Fruit fly (Drosophila melanogaster): Measurements from ENCODE around the gene Ntf-2.

Gene Ntf-2

DNA sequence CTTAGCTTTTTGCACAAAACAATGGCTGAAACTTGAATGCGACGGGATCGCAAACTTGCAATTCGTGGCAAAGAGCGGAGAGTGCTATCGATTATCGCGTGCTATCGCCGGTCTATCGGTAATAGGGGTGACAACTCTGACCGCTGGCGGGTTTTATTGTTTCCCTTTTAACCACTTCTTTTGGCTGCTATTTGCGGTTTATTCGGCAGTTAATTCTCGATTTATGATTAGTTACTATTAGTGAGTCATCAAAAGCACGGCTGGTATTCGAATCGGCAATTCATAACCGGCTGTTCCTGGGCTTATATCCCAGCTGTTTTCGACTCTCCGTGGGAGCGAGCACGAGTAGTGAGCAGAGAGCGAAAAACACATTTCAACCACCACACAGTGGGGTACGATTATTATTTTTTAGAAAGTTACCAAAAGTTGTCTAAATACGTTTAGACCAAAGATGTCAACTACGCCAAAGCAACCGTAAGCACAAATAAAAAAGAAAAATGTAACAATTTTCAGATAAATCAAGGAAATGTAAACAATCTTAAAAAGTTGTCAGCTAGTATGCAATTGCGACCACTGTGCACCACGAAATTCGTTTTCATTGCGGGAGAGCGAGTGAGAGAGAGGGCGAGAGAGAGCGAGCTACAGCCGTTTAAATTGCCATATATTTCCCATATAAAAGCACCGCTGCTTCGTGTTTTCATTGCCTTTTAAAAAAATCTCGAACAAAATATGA lies 18.7 kb downstream of the Ntf-2 start, which contains the start of the genes Stt3A and bves:
Gene Stt3A (minus strand): TSS at position 89 of the 733 bp plus-strand sequence.
Gene bves (plus strand): TSS at position 115 of the 733 bp plus-strand sequence.
- TF ChIP-seq Pif1A (GFP tag; optimal IDR thresholded peaks at IDR 0.05) = peak; percentile 99
- TF ChIP-seq CG32121 (GFP tag; IDR thresholded peaks at IDR 0.05) = peak; percentile 97
- TF ChIP-seq gl (tag; optimal IDR thresholded peaks at IDR 0.05) = peak; percentile 97
- TF ChIP-seq CG15710 (tag; optimal IDR thresholded peaks at IDR 0.05) = peak; percentile 97
- TF ChIP-seq CG13204 (GFP tag; optimal IDR thresholded peaks at IDR 0.05) = peak; percentile 96
- TF ChIP-seq CG8301 (tag; optimal IDR thresholded peaks at IDR 0.05) = peak; percentile 98
- peak; percentile 99 for TF ChIP-seq Pif1B (GFP tag; optimal IDR thresholded peaks at IDR 0.05)
- TF ChIP-seq CG4496 (GFP tag; IDR thresholded peaks at IDR 0.05) = peak; percentile 99
- TF ChIP-seq rn (GFP tag; IDR thresholded peaks at IDR 0.05) = peak; percentile 86
- peak; percentile 97 for TF ChIP-seq Ets98B (GFP tag; IDR thresholded peaks at IDR 0.05)
- peak; percentile 76 for TF ChIP-seq CG10348 (GFP tag; IDR thresholded peaks at IDR 0.05)
- peak; percentile 97 for TF ChIP-seq CG9948 (tag; optimal IDR thresholded peaks at IDR 0.05)
- TF ChIP-seq CG14655 (GFP tag; optimal IDR thresholded peaks at IDR 0.05) = peak; percentile 98
- peak; percentile 71 for TF ChIP-seq EcR (GFP tag; optimal IDR thresholded peaks at IDR 0.05)
- TF ChIP-seq fd96Ca (GFP tag; IDR thresholded peaks at IDR 0.05) = peak; percentile 98
- peak; percentile 99 for TF ChIP-seq Snoo (tag; optimal IDR thresholded peaks at IDR 0.05)
- TF ChIP-seq D1 (tag; optimal IDR thresholded peaks at IDR 0.05) = peak; percentile 93
- peak; percentile 98 for TF ChIP-seq CG34367 (tag; optimal IDR thresholded peaks at IDR 0.05)
- peak; percentile 98 for TF ChIP-seq CG12605 (GFP tag; IDR thresholded peaks at IDR 0.05)
- TF ChIP-seq CG8159 (tag; optimal IDR thresholded peaks at IDR 0.05) = peak; percentile 97
- TF ChIP-seq CG17806 (tag; optimal IDR thresholded peaks at IDR 0.05) = peak; percentile 98

dm6 chrX:21054963-21055480 lies 19.8 kb downstream of the Ntf-2 start:
- peak; percentile 74; the same call in 2 of the 3 replicates for TF ChIP-seq fd96Ca (GFP tag; IDR thresholded peaks at IDR 0.05)
- no peak for TF ChIP-seq CG17806 (tag; optimal IDR thresholded peaks at IDR 0.05)
- no peak for TF ChIP-seq D1 (tag; optimal IDR thresholded peaks at IDR 0.05)
- TF ChIP-seq CG14655 (GFP tag; optimal IDR thresholded peaks at IDR 0.05) = peak; percentile 36
- TF ChIP-seq CG12605 (GFP tag; IDR thresholded peaks at IDR 0.05) = peak; percentile 58; the same call in 1 of the 2 replicates
- no peak for TF ChIP-seq rn (GFP tag; IDR thresholded peaks at IDR 0.05)
- TF ChIP-seq CG9948 (tag; optimal IDR thresholded peaks at IDR 0.05) = no peak
- TF ChIP-seq Ets98B (GFP tag; IDR thresholded peaks at IDR 0.05) = peak; percentile 61
- peak; percentile 22 for TF ChIP-seq CG8301 (tag; optimal IDR thresholded peaks at IDR 0.05)
- no peak for TF ChIP-seq CG34367 (tag; optimal IDR thresholded peaks at IDR 0.05)
- peak; percentile 50; the same call in 2 of the 3 replicates for TF ChIP-seq CG4496 (GFP tag; IDR thresholded peaks at IDR 0.05)
- peak; percentile 21 for TF ChIP-seq CG15710 (tag; optimal IDR thresholded peaks at IDR 0.05)
- TF ChIP-seq CG10348 (GFP tag; IDR thresholded peaks at IDR 0.05) = no peak
- peak; percentile 58; the same call in 1 of the 2 replicates for TF ChIP-seq CG32121 (GFP tag; IDR thresholded peaks at IDR 0.05)
- TF ChIP-seq CG13204 (GFP tag; optimal IDR thresholded peaks at IDR 0.05) = peak; percentile 69
- TF ChIP-seq Snoo (tag; optimal IDR thresholded peaks at IDR 0.05) = no peak
- no peak for TF ChIP-seq CG8159 (tag; optimal IDR thresholded peaks at IDR 0.05)
- peak; percentile 64 for TF ChIP-seq EcR (GFP tag; optimal IDR thresholded peaks at IDR 0.05)
- TF ChIP-seq gl (tag; optimal IDR thresholded peaks at IDR 0.05) = peak; percentile 51
- TF ChIP-seq Pif1B (GFP tag; optimal IDR thresholded peaks at IDR 0.05) = no peak
- no peak for TF ChIP-seq Pif1A (GFP tag; optimal IDR thresholded peaks at IDR 0.05)

DNA sequence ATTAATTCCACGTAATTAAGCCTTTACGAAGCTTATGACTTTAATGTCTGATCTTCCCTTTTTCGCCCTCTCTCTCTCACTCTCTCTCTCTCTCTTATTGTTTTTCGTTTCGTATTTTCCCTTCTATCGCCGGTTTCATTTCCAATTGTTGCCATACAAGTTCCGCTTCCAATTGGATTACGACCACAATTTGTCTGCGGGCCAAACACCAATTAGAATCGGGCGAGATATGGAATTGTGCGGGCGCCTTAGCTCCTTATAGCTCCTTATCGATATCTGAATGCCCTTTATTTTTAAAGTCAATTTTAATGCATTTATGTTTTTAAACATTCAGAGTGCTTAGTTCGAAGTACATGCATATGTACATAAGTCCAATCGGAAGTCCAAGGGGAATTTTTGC lies 21.5 kb downstream of the Ntf-2 start:
- TF ChIP-seq Snoo (tag; optimal IDR thresholded peaks at IDR 0.05) = no peak
- TF ChIP-seq CG10348 (GFP tag; IDR thresholded peaks at IDR 0.05) = no peak
- TF ChIP-seq fd96Ca (GFP tag; IDR thresholded peaks at IDR 0.05) = no peak
- no peak for TF ChIP-seq gl (tag; optimal IDR thresholded peaks at IDR 0.05)
- no peak for TF ChIP-seq rn (GFP tag; IDR thresholded peaks at IDR 0.05)
- TF ChIP-seq CG32121 (GFP tag; IDR thresholded peaks at IDR 0.05) = no peak
- no peak for TF ChIP-seq CG8159 (tag; optimal IDR thresholded peaks at IDR 0.05)
- no peak for TF ChIP-seq CG34367 (tag; optimal IDR thresholded peaks at IDR 0.05)
- no peak for TF ChIP-seq EcR (GFP tag; optimal IDR thresholded peaks at IDR 0.05)
- no peak for TF ChIP-seq Pif1B (GFP tag; optimal IDR thresholded peaks at IDR 0.05)
- no peak for TF ChIP-seq CG12605 (GFP tag; IDR thresholded peaks at IDR 0.05)
- TF ChIP-seq CG4496 (GFP tag; IDR thresholded peaks at IDR 0.05) = no peak
- TF ChIP-seq Pif1A (GFP tag; optimal IDR thresholded peaks at IDR 0.05) = no peak
- TF ChIP-seq CG15710 (tag; optimal IDR thresholded peaks at IDR 0.05) = no peak

DNA sequence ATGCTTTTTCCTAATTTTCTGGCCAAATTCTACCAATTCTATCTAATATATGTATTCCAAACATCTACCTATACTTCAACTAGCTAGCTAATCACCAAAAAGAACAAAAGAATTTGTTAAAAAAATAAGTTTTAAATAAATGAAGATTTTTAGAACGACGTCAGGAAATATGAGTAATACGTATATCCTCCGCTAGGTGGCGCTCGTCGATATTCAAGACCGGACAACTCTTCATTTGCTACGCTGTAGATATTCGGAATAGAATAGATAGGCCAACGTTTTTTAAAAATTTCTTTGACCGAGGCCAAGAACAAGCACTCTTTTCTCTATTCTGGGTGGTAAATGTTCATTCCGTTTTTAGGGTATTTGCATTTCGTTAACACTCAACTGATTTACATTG lies 23.2 kb downstream of the Ntf-2 start:
- TF ChIP-seq Ets98B (GFP tag; IDR thresholded peaks at IDR 0.05) (no peak), Snoo (tag; optimal IDR thresholded peaks at IDR 0.05) (no peak), CG12605 (GFP tag; IDR thresholded peaks at IDR 0.05) (no peak), CG8159 (tag; optimal IDR thresholded peaks at IDR 0.05) (no peak), CG10348 (GFP tag; IDR thresholded peaks at IDR 0.05) (no peak), EcR (GFP tag; optimal IDR thresholded peaks at IDR 0.05) (no peak), CG14655 (GFP tag; optimal IDR thresholded peaks at IDR 0.05) (no peak), CG17806 (tag; optimal IDR thresholded peaks at IDR 0.05) (no peak), Pif1B (GFP tag; optimal IDR thresholded peaks at IDR 0.05) (no peak), D1 (tag; optimal IDR thresholded peaks at IDR 0.05) (no peak), CG34367 (tag; optimal IDR thresholded peaks at IDR 0.05) (no peak), fd96Ca (GFP tag; IDR thresholded peaks at IDR 0.05) (no peak), CG4496 (GFP tag; IDR thresholded peaks at IDR 0.05) (no peak)

DNA sequence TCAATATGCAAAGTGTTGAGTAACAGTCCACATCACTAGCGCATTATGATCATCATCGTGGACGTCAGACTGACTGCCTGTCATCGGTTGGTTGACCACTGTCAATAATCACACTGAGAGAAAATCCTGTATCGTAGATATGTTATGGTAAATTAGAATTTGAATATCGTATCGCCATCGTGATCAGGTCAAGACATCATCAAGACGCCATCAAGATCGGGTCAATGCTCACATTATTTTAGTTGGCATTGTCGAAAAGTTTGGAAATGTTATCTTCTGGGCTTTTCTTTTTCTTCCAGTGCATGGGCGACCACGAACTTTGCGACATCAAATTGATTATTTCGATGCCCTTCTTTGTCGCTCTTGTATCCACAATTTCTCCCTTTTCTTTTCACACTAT lies 23.7 kb downstream of the Ntf-2 start:
- TF ChIP-seq Ets98B (GFP tag; IDR thresholded peaks at IDR 0.05) = peak; percentile 71
- TF ChIP-seq Pif1B (GFP tag; optimal IDR thresholded peaks at IDR 0.05) = peak; percentile 85
- TF ChIP-seq CG34367 (tag; optimal IDR thresholded peaks at IDR 0.05) = peak; percentile 78
- TF ChIP-seq CG10348 (GFP tag; IDR thresholded peaks at IDR 0.05) = no peak
- 0 out of 2 replicates have a peak, but pooled peaks have one; percentile 33 for TF ChIP-seq CG12605 (GFP tag; IDR thresholded peaks at IDR 0.05)
- TF ChIP-seq CG8159 (tag; optimal IDR thresholded peaks at IDR 0.05) = peak; percentile 73
- TF ChIP-seq EcR (GFP tag; optimal IDR thresholded peaks at IDR 0.05) = peak; percentile 61
- peak; percentile 78 for TF ChIP-seq Pif1A (GFP tag; optimal IDR thresholded peaks at IDR 0.05)
- peak; percentile 23 for TF ChIP-seq D1 (tag; optimal IDR thresholded peaks at IDR 0.05)
- peak; percentile 60 for TF ChIP-seq CG13204 (GFP tag; optimal IDR thresholded peaks at IDR 0.05)
- peak; percentile 78 for TF ChIP-seq CG15710 (tag; optimal IDR thresholded peaks at IDR 0.05)
- TF ChIP-seq CG4496 (GFP tag; IDR thresholded peaks at IDR 0.05) = peak; percentile 82
- no peak for TF ChIP-seq rn (GFP tag; IDR thresholded peaks at IDR 0.05)
- TF ChIP-seq CG32121 (GFP tag; IDR thresholded peaks at IDR 0.05) = peak; percentile 49; the same call in 1 of the 2 replicates
- peak; percentile 67 for TF ChIP-seq CG17806 (tag; optimal IDR thresholded peaks at IDR 0.05)
- TF ChIP-seq Snoo (tag; optimal IDR thresholded peaks at IDR 0.05) = peak; percentile 88
- peak; percentile 74 for TF ChIP-seq CG9948 (tag; optimal IDR thresholded peaks at IDR 0.05)
- TF ChIP-seq CG8301 (tag; optimal IDR thresholded peaks at IDR 0.05) = peak; percentile 80
- TF ChIP-seq gl (tag; optimal IDR thresholded peaks at IDR 0.05) = peak; percentile 34
- peak; percentile 80 for TF ChIP-seq CG14655 (GFP tag; optimal IDR thresholded peaks at IDR 0.05)
- TF ChIP-seq fd96Ca (GFP tag; IDR thresholded peaks at IDR 0.05) = peak; percentile 83

All from whole organism, pupa.